Worm (Caenorhabditis elegans): ENCODE measurements around the gene sam-10.

DNA sequence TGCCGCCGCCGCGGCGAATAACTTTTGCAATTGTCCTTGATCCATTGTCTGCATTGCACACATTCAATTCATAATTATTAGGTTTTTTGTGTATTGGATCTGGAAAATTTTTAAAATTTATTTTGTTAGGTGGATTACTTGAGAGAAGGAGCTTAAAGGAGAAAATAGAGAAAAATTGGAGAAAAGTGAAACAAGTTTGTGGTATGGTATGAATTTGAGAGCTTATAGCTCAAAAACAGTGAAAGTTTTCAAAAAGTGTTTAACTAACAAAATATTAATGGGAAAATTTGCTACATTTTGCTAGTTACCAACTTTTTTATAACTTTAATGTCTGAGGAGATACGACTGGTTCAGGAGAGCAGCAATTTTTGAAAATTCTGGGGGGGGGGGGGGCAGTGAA, 44.6 kb downstream of the sam-10 start, which contains the start of gene ztf-22:
- TF ChIP-seq mdl-1 (tag; optimal IDR thresholded peaks at IDR 0.05) (no peak), egl-27 (tag; optimal IDR thresholded peaks at IDR 0.05) (no peak), snpc-4 (tag; optimal IDR thresholded peaks at IDR 0.05) (no peak), nhr-25 (tag; optimal IDR thresholded peaks at IDR 0.05; ENCODE audit: borderline replicate concordance, insufficient read depth) (no peak), duxl-1 (tag; optimal IDR thresholded peaks at IDR 0.05; ENCODE audit: poor library complexity) (no peak), daf-19 (GFP tag; conservative IDR thresholded peaks at IDR 0.05) (no peak), madf-9 (GFP tag; conservative IDR thresholded peaks at IDR 0.05) (no peak), lin-39 (tag; optimal IDR thresholded peaks at IDR 0.05) (no peak), pqm-1 (tag; optimal IDR thresholded peaks at IDR 0.05) (no peak), nhr-111 (GFP tag; optimal IDR thresholded peaks at IDR 0.05) (no peak), dve-1 (tag; optimal IDR thresholded peaks at IDR 0.05; ENCODE audit: insufficient read depth) (no peak), dpl-1 (GFP tag; optimal IDR thresholded peaks at IDR 0.05) (no peak), zfp-3 (GFP tag; conservative IDR thresholded peaks at IDR 0.05) (no peak), unc-130 (GFP tag; optimal IDR thresholded peaks at IDR 0.05) (no peak)
